Worm (Caenorhabditis elegans) whole organism, mixed stage, embryonic: ENCODE measurements around the gene pek-1.

Source experiments
- lin-13 ChIP-seq: fragments of 150-350 bp; optimal IDR thresholded peaks from 2 replicates; lab custom pipeline; 2014; ENCODE audit warnings: missing biosample characterization, missing genetic modification characterization
- mab-5 ChIP-seq: fragments of 150-350 bp; optimal IDR thresholded peaks from 2 replicates; lab custom pipeline; 2014; ENCODE audit warnings: missing biosample characterization, missing genetic modification characterization
- nhr-2 ChIP-seq: fragments of 150-350 bp; optimal IDR thresholded peaks from 2 replicates; lab custom pipeline; 2014; ENCODE audit warnings: missing biosample characterization, missing genetic modification characterization
- nhr-237 ChIP-seq: fragments of 150-350 bp; optimal IDR thresholded peaks from 2 replicates; lab custom pipeline; 2014; ENCODE audit warnings: missing biosample characterization, missing genetic modification characterization

- TF ChIP-seq lin-13 (no peak), mab-5 (tag; lab: Kevin White, UChicago) (no peak), nhr-2 (tag; lab: Kevin White, UChicago) (no peak), nhr-237 (tag; lab: Kevin White, UChicago) (no peak)
Observed at ce11 chrX:11379135-11379781, 35.4 kb downstream of the pek-1 start.
